Worm (Caenorhabditis elegans): ENCODE results near the gene Y57A10C.11.

DNA sequence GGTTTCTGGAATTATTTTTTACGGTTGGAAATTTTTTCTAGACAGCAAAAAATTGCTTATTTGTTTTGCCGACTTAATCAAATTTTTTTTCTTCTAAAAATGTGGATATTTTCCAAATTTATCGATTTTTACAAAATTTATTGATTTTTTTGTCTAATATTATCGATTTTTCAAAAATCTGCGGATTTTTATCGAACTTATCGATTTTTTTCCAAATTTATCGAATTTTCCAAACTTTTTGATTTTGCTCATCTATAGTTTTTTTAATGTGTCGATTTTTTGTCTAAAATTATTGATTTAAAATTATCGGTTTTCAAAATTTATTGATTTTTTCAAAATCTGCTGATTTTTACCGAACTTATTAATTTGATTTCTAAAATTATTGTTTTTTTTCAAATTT lies 20.6 kb downstream of the Y57A10C.11 start:
- no peak for TF ChIP-seq tbx-8 (GFP tag; optimal IDR thresholded peaks at IDR 0.05)
- TF ChIP-seq ces-1 (GFP tag; optimal IDR thresholded peaks at IDR 0.05), result no peak
- no peak for TF ChIP-seq lin-13 (tag; optimal IDR thresholded peaks at IDR 0.05)
- no peak for TF ChIP-seq nhr-76 (tag; optimal IDR thresholded peaks at IDR 0.05)
- no peak for TF ChIP-seq lsy-2 (tag; optimal IDR thresholded peaks at IDR 0.05)
- no peak for TF ChIP-seq unc-62 (GFP tag; optimal IDR thresholded peaks at IDR 0.05)
- TF ChIP-seq mab-5 (tag; optimal IDR thresholded peaks at IDR 0.05), result no peak
- no peak for TF ChIP-seq ceh-39 (tag; optimal IDR thresholded peaks at IDR 0.05)
- TF ChIP-seq nhr-28 (tag; optimal IDR thresholded peaks at IDR 0.05), result no peak
- TF ChIP-seq pha-4 (tag; optimal IDR thresholded peaks at IDR 0.05), result no peak
- TF ChIP-seq blmp-1 (tag; optimal IDR thresholded peaks at IDR 0.05), result no peak
- TF ChIP-seq ceh-43 (GFP tag; optimal IDR thresholded peaks at IDR 0.05), result no peak
